Worm (Caenorhabditis elegans): Measurements from ENCODE around the gene F08G12.5.

ce11 chrX:11328710-11329109, 18.6 kb upstream of the F08G12.5 start:
- TF ChIP-seq W03F9.2 (tag; optimal IDR thresholded peaks at IDR 0.05) (no peak), him-1 (tag; optimal IDR thresholded peaks at IDR 0.05) (no peak)

Data from whole organism, L4/young adult.